Worm (Caenorhabditis elegans): ENCODE results near the gene nspd-6.

DNA sequence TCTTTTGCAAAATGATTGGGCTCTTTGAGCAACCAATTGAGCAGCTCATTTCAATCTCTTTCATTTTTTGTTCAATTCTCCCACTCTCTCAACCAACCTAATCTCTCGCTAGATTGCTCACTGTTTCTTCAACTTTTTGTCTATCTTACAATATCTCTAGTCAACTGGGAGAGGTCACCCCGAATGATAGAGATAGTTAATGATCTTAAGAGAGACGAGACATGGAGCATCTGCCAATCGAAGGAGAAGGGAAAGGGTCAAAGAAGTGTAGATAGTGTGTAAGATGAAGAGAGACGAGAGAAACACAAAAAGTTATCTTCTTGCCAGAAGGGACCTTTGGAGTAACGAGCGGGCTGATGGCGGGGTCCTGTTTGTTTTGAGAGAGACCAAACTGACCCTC is 3.8 kb upstream of the nspd-6 start:
- TF ChIP-seq ztf-29 (GFP tag; IDR thresholded peaks at IDR 0.05) (no peak), flt-1 (GFP tag; IDR thresholded peaks at IDR 0.05) (no peak)

All from whole organism, midembryonic.